Fruit fly (Drosophila melanogaster) whole organism, adult: Measurements from ENCODE around the gene CG13716.
A peak's percentile ranks its signal among the peaks of the same experiment; 100 is the strongest.

Source experiments
- CG11617 ChIP-seq: fragments of 200-800 bp; sonication (Bioruptor generic); optimal IDR thresholded peaks from 2 replicates; lab custom pipeline; 2017; ENCODE audit warnings: mild to moderate bottlenecking, missing biosample characterization, missing genetic modification reagents, missing genetic modification characterization
- CG12768 ChIP-seq: fragments of 200-800 bp; sonication (Bioruptor generic); optimal IDR thresholded peaks from 2 replicates; lab custom pipeline; 2017; ENCODE audit warnings: missing biosample characterization, missing genetic modification characterization, mild to moderate bottlenecking, moderate library complexity, missing genetic modification reagents
- CG14711 ChIP-seq: fragments of 200-800 bp; sonication (Bioruptor generic); optimal IDR thresholded peaks from 2 replicates; lab custom pipeline; 2018; ENCODE audit warnings: missing biosample characterization, mild to moderate bottlenecking, missing genetic modification characterization, moderate library complexity
- CG1620 ChIP-seq: fragments of 200-800 bp; sonication (Bioruptor generic); optimal IDR thresholded peaks from 2 replicates; lab custom pipeline; 2016; ENCODE audit warnings: missing biosample characterization, missing genetic modification characterization
- CG33017 ChIP-seq: fragments of 200-800 bp; sonication (Bioruptor generic); optimal IDR thresholded peaks from 2 replicates; lab custom pipeline; 2018; ENCODE audit warnings: missing biosample characterization, mild to moderate bottlenecking, missing genetic modification characterization, moderate library complexity
- CG5204 ChIP-seq: fragments of 200-800 bp; sonication (Bioruptor generic); optimal IDR thresholded peaks from 2 replicates; lab custom pipeline; 2016; ENCODE audit warnings: missing biosample characterization, missing genetic modification characterization
- CG7045 ChIP-seq: fragments of 200-800 bp; sonication (Bioruptor generic); optimal IDR thresholded peaks from 2 replicates; lab custom pipeline; 2017; ENCODE audit warnings: missing biosample characterization, mild to moderate bottlenecking, missing genetic modification characterization
- CG7101 ChIP-seq: fragments of 200-800 bp; sonication (Bioruptor generic); optimal IDR thresholded peaks from 2 replicates; lab custom pipeline; 2018; ENCODE audit warnings: missing biosample characterization, mild to moderate bottlenecking, missing genetic modification characterization, moderate library complexity
- Crg-1 ChIP-seq: fragments of 200-800 bp; sonication (Bioruptor generic); optimal IDR thresholded peaks from 2 replicates; lab custom pipeline; 2016; ENCODE audit warnings: missing biosample characterization, missing genetic modification characterization
- Hr96 ChIP-seq: fragments of 200-800 bp; sonication (Bioruptor generic); optimal IDR thresholded peaks from 2 replicates; lab custom pipeline; 2016; ENCODE audit warnings: missing biosample characterization, missing genetic modification characterization
- Mnt ChIP-seq: fragments of 200-800 bp; sonication (Bioruptor generic); optimal IDR thresholded peaks from 2 replicates; lab custom pipeline; 2016; ENCODE audit warnings: missing biosample characterization, mild to moderate bottlenecking, missing genetic modification characterization
- bab1 ChIP-seq: fragments of 200-800 bp; sonication (Bioruptor generic); optimal IDR thresholded peaks from 3 replicates; lab custom pipeline; 2019; ENCODE audit warnings: missing biosample characterization, mild to moderate bottlenecking, missing genetic modification characterization, moderate library complexity
- cic ChIP-seq: fragments of 200-800 bp; sonication (Bioruptor generic); optimal IDR thresholded peaks from 2 replicates; lab custom pipeline; 2017; ENCODE audit warnings: missing biosample characterization, mild to moderate bottlenecking, missing genetic modification characterization, moderate library complexity
- cnc ChIP-seq, 2 experiments: fragments of >200 bp; optimal IDR thresholded peaks; 2 replicates each; lab custom pipeline; 2017
- kay ChIP-seq: fragments of 200-800 bp; sonication (Bioruptor generic); peaks from one replicate; lab custom pipeline; 2016; ENCODE audit warnings: missing biosample characterization, missing genetic modification characterization, borderline replicate concordance
- ovo ChIP-seq: fragments of 200-800 bp; sonication (Bioruptor generic); optimal IDR thresholded peaks from 2 replicates; lab custom pipeline; 2016; ENCODE audit warnings: missing biosample characterization, missing genetic modification characterization
- pad ChIP-seq: fragments of 200-800 bp; sonication (Bioruptor generic); optimal IDR thresholded peaks from 3 replicates; lab custom pipeline; 2017; ENCODE audit warnings: missing biosample characterization, missing genetic modification characterization, mild to moderate bottlenecking, moderate library complexity, missing genetic modification reagents
- tj ChIP-seq: fragments of 200-800 bp; sonication (Bioruptor generic); optimal IDR thresholded peaks from 3 replicates; lab custom pipeline; 2017; ENCODE audit warnings: missing biosample characterization, mild to moderate bottlenecking, missing genetic modification characterization, moderate library complexity
- toe ChIP-seq: fragments of 200-800 bp; sonication (Bioruptor generic); optimal IDR thresholded peaks from 2 replicates; lab custom pipeline; 2016; ENCODE audit warnings: missing biosample characterization, missing genetic modification characterization

The CG13716 gene

dm6 chr3L:4634689-4635088, at the start of gene CG13716:
CG13716 (minus strand) TSS chr3L:4634789.
- TF ChIP-seq Hr96 (GFP tag; lab: Kevin White, UChicago): no peak
- TF ChIP-seq CG7101 (tag; lab: Kevin White, UChicago): no peak
- no peak for TF ChIP-seq ovo
- no peak for TF ChIP-seq cnc (optimal IDR thresholded peaks at IDR 0.05; lab: Kevin White, UChicago)
- TF ChIP-seq CG12768 (GFP tag; lab: Kevin White, UChicago): no peak
- no peak for TF ChIP-seq CG1620 (GFP tag; lab: Kevin White, UChicago)
- no peak for TF ChIP-seq pad (GFP tag; lab: Kevin White, UChicago)
- no peak for TF ChIP-seq CG7045 (GFP tag; lab: Kevin White, UChicago)
- TF ChIP-seq tj (GFP tag; lab: Kevin White, UChicago): no peak
- TF ChIP-seq bab1 (GFP tag; lab: Kevin White, UChicago): no peak
- TF ChIP-seq CG14711: no peak
- no peak for TF ChIP-seq CG11617
- no peak for TF ChIP-seq toe (GFP tag; lab: Kevin White, UChicago)
- no peak for TF ChIP-seq CG33017 (tag; lab: Kevin White, UChicago)
- no peak for TF ChIP-seq Crg-1 (GFP tag; lab: Kevin White, UChicago)
- no peak for TF ChIP-seq Mnt (GFP tag; lab: Kevin White, UChicago)
- no peak for TF ChIP-seq CG5204 (GFP tag; lab: Kevin White, UChicago)

dm6 chr3L:4679063-4679462, 44.5 kb upstream of the CG13716 start:
- TF ChIP-seq CG1620 (GFP tag; lab: Kevin White, UChicago) (no peak), CG12768 (GFP tag; lab: Kevin White, UChicago) (no peak), Mnt (GFP tag; lab: Kevin White, UChicago) (no peak), CG5204 (GFP tag; lab: Kevin White, UChicago) (no peak), CG7045 (GFP tag; lab: Kevin White, UChicago) (no peak), tj (GFP tag; lab: Kevin White, UChicago) (no peak), cnc (optimal IDR thresholded peaks at IDR 0.05; lab: Kevin White, UChicago) (no peak), Hr96 (GFP tag; lab: Kevin White, UChicago) (no peak), toe (GFP tag; lab: Kevin White, UChicago) (no peak), pad (GFP tag; lab: Kevin White, UChicago) (no peak), ovo (no peak), kay (no peak)

- TF ChIP-seq cic (GFP tag; lab: Kevin White, UChicago) (no peak), bab1 (GFP tag; lab: Kevin White, UChicago) (no peak), CG5204 (GFP tag; lab: Kevin White, UChicago) (no peak), Crg-1 (GFP tag; lab: Kevin White, UChicago) (no peak), cnc (optimal IDR thresholded peaks at IDR 0.05; lab: Kevin White, UChicago) (no peak), toe (GFP tag; lab: Kevin White, UChicago) (no peak), CG7101 (tag; lab: Kevin White, UChicago) (no peak), CG11617 (no peak), ovo (no peak), kay (no peak), tj (GFP tag; lab: Kevin White, UChicago) (no peak), CG1620 (GFP tag; lab: Kevin White, UChicago) (no peak), CG7045 (GFP tag; lab: Kevin White, UChicago) (no peak)
These were observed 42.9 kb upstream of the CG13716 start, which contains the start of gene CG34266 for dm6 chr3L:4677532-4677931. CG34266 (plus strand) TSS chr3L:4677832.

- TF ChIP-seq toe (GFP tag; lab: Kevin White, UChicago) (no peak), CG33017 (tag; lab: Kevin White, UChicago) (no peak), CG11617 (no peak), Hr96 (GFP tag; lab: Kevin White, UChicago) (no peak), Mnt (GFP tag; lab: Kevin White, UChicago) (no peak), CG12768 (GFP tag; lab: Kevin White, UChicago) (no peak), ovo (no peak), CG7045 (GFP tag; lab: Kevin White, UChicago) (no peak), CG5204 (GFP tag; lab: Kevin White, UChicago) (no peak), cic (GFP tag; lab: Kevin White, UChicago) (no peak), bab1 (GFP tag; lab: Kevin White, UChicago) (no peak), tj (GFP tag; lab: Kevin White, UChicago) (no peak), kay (no peak), CG1620 (GFP tag; lab: Kevin White, UChicago) (no peak)
These were observed 32.7 kb upstream of the CG13716 start, which contains the start of gene CG32236 for dm6 chr3L:4667289-4667688. CG32236 (minus strand) TSS chr3L:4667389.

dm6 chr3L:4647976-4648375, 13.4 kb upstream of the CG13716 start, which contains the start of gene TTLL1B:
TTLL1B (plus strand) TSS chr3L:4648276.
- TF ChIP-seq cnc (optimal IDR thresholded peaks at IDR 0.05; lab: Kevin White, UChicago) (no peak), CG33017 (tag; lab: Kevin White, UChicago) (no peak), kay (no peak)

dm6 chr3L:4627012-4627411, 7.6 kb downstream of the CG13716 start:
- TF ChIP-seq bab1 (GFP tag; lab: Kevin White, UChicago) (no peak), cic (GFP tag; lab: Kevin White, UChicago) (peak; percentile 10), Mnt (GFP tag; lab: Kevin White, UChicago) (peak; percentile 12)

dm6 chr3L:4626434-4626833, 8.2 kb downstream of the CG13716 start, which contains the start of gene HDAC1:
HDAC1 (plus strand) TSS chr3L:4626734.
- TF ChIP-seq CG11617 (no peak), Crg-1 (GFP tag; lab: Kevin White, UChicago) (no peak), CG7045 (GFP tag; lab: Kevin White, UChicago) (no peak), tj (GFP tag; lab: Kevin White, UChicago) (no peak), kay (no peak), CG14711 (no peak), toe (GFP tag; lab: Kevin White, UChicago) (no peak), CG1620 (GFP tag; lab: Kevin White, UChicago) (no peak), cic (GFP tag; lab: Kevin White, UChicago) (no peak), Mnt (GFP tag; lab: Kevin White, UChicago) (no peak), CG12768 (GFP tag; lab: Kevin White, UChicago) (no peak), CG33017 (tag; lab: Kevin White, UChicago) (no peak), cnc (optimal IDR thresholded peaks at IDR 0.05; lab: Kevin White, UChicago) (no peak), CG7101 (tag; lab: Kevin White, UChicago) (no peak)
